Fruit fly (Drosophila melanogaster): ENCODE results near the gene ear.

Gene ear

dm6 chr3R:15332994-15333393, 12.4 kb downstream of the ear start, which contains the start of the genes Fkbp39 and Cyfip (continued):
- TF ChIP-seq insv (GFP tag; optimal IDR thresholded peaks at IDR 0.05) = peak in 1 of 2 experiments; percentile 43
- TF ChIP-seq CG7357 (GFP tag; IDR thresholded peaks at IDR 0.05) = no peak
- TF ChIP-seq CG3838 (GFP tag; optimal IDR thresholded peaks at IDR 0.05) = no peak
- TF ChIP-seq tin (GFP tag; optimal IDR thresholded peaks at IDR 0.05) = peak; percentile 40
- peak; percentile 35 for TF ChIP-seq kah (GFP tag; optimal IDR thresholded peaks at IDR 0.05)
- no peak for TF ChIP-seq yki (optimal IDR thresholded peaks at IDR 0.05)
- TF ChIP-seq Hr78 (GFP tag; optimal IDR thresholded peaks at IDR 0.05) = no peak
- no peak for TF ChIP-seq unpg (GFP tag; optimal IDR thresholded peaks at IDR 0.05)
- peak; percentile 71 for TF ChIP-seq CG9932 (GFP tag; IDR thresholded peaks at IDR 0.05)
- TF ChIP-seq BtbVII (GFP tag; optimal IDR thresholded peaks at IDR 0.05) = no peak
- no peak for TF ChIP-seq CG8478 (optimal IDR thresholded peaks at IDR 0.05)
- no peak for TF ChIP-seq CG6175 (GFP tag; IDR thresholded peaks at IDR 0.05)
- no peak for TF ChIP-seq cad (GFP tag; optimal IDR thresholded peaks at IDR 0.05)
- peak; percentile 47 for TF ChIP-seq CG18011 (GFP tag; optimal IDR thresholded peaks at IDR 0.05)
- no peak for TF ChIP-seq sd (tag; optimal IDR thresholded peaks at IDR 0.05)
- TF ChIP-seq Ptx1 (GFP tag; IDR thresholded peaks at IDR 0.05) = peak; percentile 39; the same call in 1 of the 2 replicates
- TF ChIP-seq Asciz (GFP tag; optimal IDR thresholded peaks at IDR 0.05) = no peak
- peak; percentile 93 for TF ChIP-seq CG1603 (tag; optimal IDR thresholded peaks at IDR 0.05)
- TF ChIP-seq Mad (GFP tag; optimal IDR thresholded peaks at IDR 0.05) = no peak
- no peak; the same call in 1 of the 2 replicates for TF ChIP-seq lmd (GFP tag; IDR thresholded peaks at IDR 0.05)
- no peak for TF ChIP-seq usp (GFP tag; optimal IDR thresholded peaks at IDR 0.05)
- TF ChIP-seq Ets65A (GFP tag) = peak; percentile 85
- TF ChIP-seq B-H2 (GFP tag; optimal IDR thresholded peaks at IDR 0.05) = peak; percentile 77
- TF ChIP-seq CG34376 (GFP tag; optimal IDR thresholded peaks at IDR 0.05) = peak; percentile 15
- TF ChIP-seq CG11085 (GFP tag; IDR thresholded peaks at IDR 0.05) = no peak
- peak; percentile 26 for TF ChIP-seq bigmax (GFP tag; optimal IDR thresholded peaks at IDR 0.05)
- TF ChIP-seq CG2202 (tag; optimal IDR thresholded peaks at IDR 0.05) = peak; percentile 18
- peak; percentile 85 for TF ChIP-seq CG13287 (GFP tag; IDR thresholded peaks at IDR 0.05; ENCODE audit: partially characterized antibody)
- peak; percentile 52 for TF ChIP-seq CG9876 (GFP tag; optimal IDR thresholded peaks at IDR 0.05)
- peak; percentile 81 for TF ChIP-seq pita (GFP tag; optimal IDR thresholded peaks at IDR 0.05)
- no peak for TF ChIP-seq CG1233 (GFP tag; optimal IDR thresholded peaks at IDR 0.05)
- no peak for TF ChIP-seq B-H1 (GFP tag; IDR thresholded peaks at IDR 0.05)
- no peak for TF ChIP-seq nom (GFP tag; optimal IDR thresholded peaks at IDR 0.05)
- peak; percentile 46 for TF ChIP-seq Hsf (GFP tag; optimal IDR thresholded peaks at IDR 0.05)
- no peak for TF ChIP-seq CG10565 (GFP tag; optimal IDR thresholded peaks at IDR 0.05)
- TF ChIP-seq CG31365 (tag; optimal IDR thresholded peaks at IDR 0.05) = no peak
- TF ChIP-seq CG11093 (GFP tag; IDR thresholded peaks at IDR 0.05) = no peak
- TF ChIP-seq Doc3 (GFP tag; IDR thresholded peaks at IDR 0.05; ENCODE audit: partially characterized antibody) = peak; percentile 64
- TF ChIP-seq fd3F (GFP tag; optimal IDR thresholded peaks at IDR 0.05) = no peak
- TF ChIP-seq TFAM (GFP tag; optimal IDR thresholded peaks at IDR 0.05) = no peak
- peak; percentile 74 for TF ChIP-seq Dll (GFP tag; IDR thresholded peaks at IDR 0.05; ENCODE audit: partially characterized antibody)
- TF ChIP-seq grau (tag; optimal IDR thresholded peaks at IDR 0.05) = peak; percentile 48
- no peak for TF ChIP-seq Tbp (GFP tag; optimal IDR thresholded peaks at IDR 0.05)
- peak; percentile 33 for TF ChIP-seq CG30403 (GFP tag; optimal IDR thresholded peaks at IDR 0.05)
- peak; percentile 91 for TF ChIP-seq CG12659 (GFP tag; optimal IDR thresholded peaks at IDR 0.05)
- TF ChIP-seq CG15011 (GFP tag; optimal IDR thresholded peaks at IDR 0.05) = no peak
- TF ChIP-seq Deaf1 (tag; optimal IDR thresholded peaks at IDR 0.05) = no peak
- no peak for TF ChIP-seq Hand (GFP tag; optimal IDR thresholded peaks at IDR 0.05)
- TF ChIP-seq bbx (GFP tag; IDR thresholded peaks at IDR 0.05; ENCODE audit: partially characterized antibody) = peak; percentile 75
- peak; percentile 69 for TF ChIP-seq Myb (GFP tag; optimal IDR thresholded peaks at IDR 0.05)
- TF ChIP-seq mld (GFP tag; IDR thresholded peaks at IDR 0.05; ENCODE audit: partially characterized antibody) = peak; percentile 40; the same call in 1 of the 3 replicates
